Worm (Caenorhabditis elegans): ENCODE measurements around the gene ent-3.

ce11 chrV:14185438-14185837 lies 50.4 kb downstream of the ent-3 start, which contains the start of the genes trm-1 and ints-2:
- TF ChIP-seq ceh-83 (GFP tag; optimal IDR thresholded peaks at IDR 0.05) (no peak), ham-2 (GFP tag; optimal IDR thresholded peaks at IDR 0.05) (no peak), pha-4 (tag; optimal IDR thresholded peaks at IDR 0.05) (no peak)
